Fruit fly (Drosophila melanogaster) whole organism, embryonic: Measurements from ENCODE around the gene CG44088.

Experiments used
- CG10147 ChIP-seq: fragments of 200-800 bp; sonication (Bioruptor generic); optimal IDR thresholded peaks from 2 replicates; lab custom pipeline; 2019; ENCODE audit warnings: missing biosample characterization, mild to moderate bottlenecking, missing genetic modification characterization, moderate library complexity
- CG10209 ChIP-seq: fragments of 200-800 bp; sonication (Bioruptor generic); optimal IDR thresholded peaks from 3 replicates; lab custom pipeline; 2017; ENCODE audit warnings: missing biosample characterization, mild to moderate bottlenecking, missing genetic modification characterization, missing genetic modification reagents
- CG12071 ChIP-seq: fragments of 200-800 bp; sonication (Bioruptor generic); optimal IDR thresholded peaks from 3 replicates; lab custom pipeline; 2018; ENCODE audit warnings: missing biosample characterization, mild to moderate bottlenecking, missing genetic modification characterization
- CG12219 ChIP-seq: fragments of 200-800 bp; sonication (Bioruptor generic); optimal IDR thresholded peaks from 3 replicates; lab custom pipeline; 2018; ENCODE audit warnings: missing biosample characterization, mild to moderate bottlenecking, missing genetic modification characterization
- CG12744 ChIP-seq: fragments of 200-800 bp; sonication (Bioruptor generic); optimal IDR thresholded peaks from 2 replicates; lab custom pipeline; 2016; ENCODE audit warnings: missing biosample characterization, missing genetic modification characterization
- CG13287 ChIP-seq: fragments of 200-800 bp; sonication (Bioruptor generic); IDR thresholded peaks from 2 replicates; pipeline ENCODE4 v1.3.6; 2022; ENCODE audit warnings: missing biosample characterization, missing genetic modification characterization; ENCODE audit not compliant: partially characterized antibody
- CG15696 ChIP-seq: fragments of 200-800 bp; sonication (Bioruptor generic); optimal IDR thresholded peaks from 2 replicates; lab custom pipeline; 2019; ENCODE audit warnings: missing biosample characterization, mild to moderate bottlenecking, missing genetic modification characterization, moderate library complexity
- CG1602 ChIP-seq: fragments of 200-800 bp; sonication (Bioruptor generic); optimal IDR thresholded peaks from 3 replicates; lab custom pipeline; 2016; ENCODE audit warnings: missing biosample characterization, missing genetic modification characterization
- CG16815 ChIP-seq: fragments of 200-800 bp; sonication (Bioruptor generic); optimal IDR thresholded peaks from 3 replicates; lab custom pipeline; 2017; ENCODE audit warnings: missing biosample characterization, mild to moderate bottlenecking, missing genetic modification characterization
- CG17359 ChIP-seq: fragments of 200-800 bp; sonication (Bioruptor generic); optimal IDR thresholded peaks from 3 replicates; lab custom pipeline; 2018; ENCODE audit warnings: missing biosample characterization, mild to moderate bottlenecking, missing genetic modification characterization, moderate library complexity
- CG18764 ChIP-seq: fragments of 200-800 bp; sonication (Bioruptor generic); optimal IDR thresholded peaks from 3 replicates; lab custom pipeline; 2016; ENCODE audit warnings: missing biosample characterization, missing genetic modification characterization
- CG32772 ChIP-seq: fragments of 200-800 bp; sonication (Bioruptor generic); IDR thresholded peaks from 2 replicates; pipeline ENCODE4 v1.3.6; 2022; ENCODE audit warnings: missing biosample characterization, missing genetic modification characterization
- CG4617 ChIP-seq: fragments of 200-800 bp; sonication (Bioruptor generic); optimal IDR thresholded peaks from 3 replicates; lab custom pipeline; 2016; ENCODE audit warnings: missing biosample characterization, missing genetic modification characterization, borderline replicate concordance
- CG4820 ChIP-seq: fragments of 200-800 bp; sonication (Bioruptor generic); optimal IDR thresholded peaks from 3 replicates; lab custom pipeline; 2016; ENCODE audit warnings: missing biosample characterization, missing genetic modification characterization
- CG6272 ChIP-seq: fragments of 200-800 bp; sonication (Bioruptor generic); IDR thresholded peaks from 2 replicates; pipeline ENCODE4 v1.3.6; 2022; ENCODE audit warnings: missing biosample characterization, missing genetic modification characterization
- CG6689 ChIP-seq: fragments of 200-800 bp; sonication (Bioruptor generic); IDR thresholded peaks from 2 replicates; pipeline ENCODE4 v1.3.6; 2022; ENCODE audit warnings: missing biosample characterization, missing genetic modification characterization
- CG6813 ChIP-seq: fragments of 200-800 bp; sonication (Bioruptor generic); optimal IDR thresholded peaks from 2 replicates; lab custom pipeline; 2017; ENCODE audit warnings: missing biosample characterization, missing genetic modification characterization, mild to moderate bottlenecking, moderate library complexity, missing genetic modification reagents
- CG8359 ChIP-seq: fragments of 200-800 bp; sonication (Bioruptor generic); optimal IDR thresholded peaks from 2 replicates; lab custom pipeline; 2017; ENCODE audit warnings: missing biosample characterization, mild to moderate bottlenecking, missing genetic modification characterization, borderline replicate concordance
- CG8944 ChIP-seq: fragments of 200-800 bp; sonication (Bioruptor generic); optimal IDR thresholded peaks from 3 replicates; lab custom pipeline; 2016; ENCODE audit warnings: missing biosample characterization, missing genetic modification characterization
- CG9876 ChIP-seq: fragments of 200-800 bp; sonication (Bioruptor generic); optimal IDR thresholded peaks from 2 replicates; lab custom pipeline; 2016; ENCODE audit warnings: missing biosample characterization, missing genetic modification characterization
- CG9932 ChIP-seq: fragments of 200-800 bp; sonication (Bioruptor generic); IDR thresholded peaks from 2 replicates; pipeline ENCODE4 v1.3.6; 2022; ENCODE audit warnings: missing biosample characterization, missing genetic modification characterization
- CrebB ChIP-seq: fragments of 200-800 bp; sonication (Bioruptor generic); optimal IDR thresholded peaks from 3 replicates; lab custom pipeline; 2018; ENCODE audit warnings: missing biosample characterization, mild to moderate bottlenecking, missing genetic modification characterization
- Dref ChIP-seq: fragments of 200-800 bp; sonication (Bioruptor generic); IDR thresholded peaks from 2 replicates; pipeline ENCODE4 v1.3.6; 2022; ENCODE audit warnings: missing biosample characterization, missing genetic modification characterization
- HmgZ ChIP-seq: fragments of 200-800 bp; sonication (Bioruptor generic); optimal IDR thresholded peaks from 2 replicates; lab custom pipeline; 2018; ENCODE audit warnings: missing biosample characterization, mild to moderate bottlenecking, missing genetic modification characterization
- Hmr ChIP-seq: fragments of 200-800 bp; sonication (Bioruptor generic); optimal IDR thresholded peaks from 3 replicates; lab custom pipeline; 2017; ENCODE audit warnings: mild to moderate bottlenecking, missing biosample characterization, missing genetic modification reagents, missing genetic modification characterization
- NfI ChIP-seq: fragments of 200-800 bp; sonication (Bioruptor generic); optimal IDR thresholded peaks from 3 replicates; lab custom pipeline; 2018; ENCODE audit warnings: missing biosample characterization, mild to moderate bottlenecking, missing genetic modification characterization, moderate library complexity
- Opbp ChIP-seq: fragments of 200-800 bp; sonication (Bioruptor generic); IDR thresholded peaks from 3 replicates; pipeline ENCODE4 v1.3.6; 2022; ENCODE audit warnings: missing biosample characterization, missing genetic modification characterization; ENCODE audit not compliant: partially characterized antibody
- Rx ChIP-seq: fragments of 200-800 bp; sonication (Bioruptor generic); IDR thresholded peaks from 2 replicates; pipeline ENCODE4 v1.3.6; 2022; ENCODE audit warnings: missing biosample characterization, missing genetic modification characterization
- Sry-β ChIP-seq: fragments of 200-800 bp; sonication (Bioruptor generic); optimal IDR thresholded peaks from 2 replicates; lab custom pipeline; 2018; ENCODE audit warnings: missing biosample characterization, mild to moderate bottlenecking, missing genetic modification characterization, moderate library complexity
- Ssrp ChIP-seq: fragments of 200-800 bp; sonication (Bioruptor generic); optimal IDR thresholded peaks from 2 replicates; lab custom pipeline; 2018; ENCODE audit warnings: missing biosample characterization, mild to moderate bottlenecking, missing genetic modification characterization, moderate library complexity
- amos ChIP-seq: fragments of 200-800 bp; sonication (Bioruptor generic); IDR thresholded peaks from 2 replicates; pipeline ENCODE4 v1.3.6; 2022; ENCODE audit warnings: missing biosample characterization, missing genetic modification characterization; ENCODE audit not compliant: partially characterized antibody
- btn ChIP-seq: fragments of 200-800 bp; sonication (Bioruptor generic); optimal IDR thresholded peaks from 2 replicates; lab custom pipeline; 2016; ENCODE audit warnings: missing biosample characterization, missing genetic modification characterization
- cato ChIP-seq: fragments of 200-800 bp; sonication (Bioruptor generic); optimal IDR thresholded peaks from 2 replicates; lab custom pipeline; 2016; ENCODE audit warnings: missing biosample characterization, missing genetic modification characterization, borderline replicate concordance
- dan ChIP-seq: fragments of 200-800 bp; sonication (Bioruptor generic); IDR thresholded peaks from 2 replicates; pipeline ENCODE4 v1.3.6; 2022; ENCODE audit warnings: missing biosample characterization, missing genetic modification characterization
- dpn ChIP-seq, 2 experiments: fragments of 200-800 bp; sonication (Bioruptor generic); optimal IDR thresholded peaks; 3 replicates each; lab custom pipeline; 2016; ENCODE audit warnings: missing biosample characterization in 2 of 2, missing genetic modification characterization in 2 of 2
- ewg ChIP-seq: fragments of 200-800 bp; sonication (Bioruptor generic); optimal IDR thresholded peaks from 3 replicates; lab custom pipeline; 2017; ENCODE audit warnings: mild to moderate bottlenecking, missing biosample characterization, missing genetic modification reagents, missing genetic modification characterization
- eyg ChIP-seq: fragments of 200-800 bp; sonication (Bioruptor generic); optimal IDR thresholded peaks from 3 replicates; lab custom pipeline; 2016; ENCODE audit warnings: missing biosample characterization, missing genetic modification characterization
- fd64A ChIP-seq: fragments of 200-800 bp; sonication (Bioruptor generic); optimal IDR thresholded peaks from 3 replicates; lab custom pipeline; 2018; ENCODE audit warnings: missing biosample characterization, mild to moderate bottlenecking, missing genetic modification characterization
- jigr1 ChIP-seq: fragments of 200-800 bp; sonication (Bioruptor generic); IDR thresholded peaks from 3 replicates; pipeline ENCODE4 v1.3.6; 2022; ENCODE audit warnings: missing biosample characterization, missing genetic modification characterization
- jumu ChIP-seq: fragments of 200-800 bp; sonication (Bioruptor generic); optimal IDR thresholded peaks from 3 replicates; lab custom pipeline; 2016; ENCODE audit warnings: missing biosample characterization, missing genetic modification characterization
- ken ChIP-seq: fragments of 200-800 bp; sonication (Bioruptor generic); IDR thresholded peaks from 3 replicates; pipeline ENCODE4 v1.3.6; 2022; ENCODE audit warnings: missing biosample characterization, missing genetic modification characterization
- mirr ChIP-seq: fragments of 200-800 bp; sonication (Bioruptor generic); optimal IDR thresholded peaks from 3 replicates; lab custom pipeline; 2018; ENCODE audit warnings: missing biosample characterization, mild to moderate bottlenecking, missing genetic modification characterization
- oc ChIP-seq: fragments of 200-800 bp; sonication (Bioruptor generic); optimal IDR thresholded peaks from 2 replicates; lab custom pipeline; 2018; ENCODE audit warnings: missing biosample characterization, mild to moderate bottlenecking, missing genetic modification characterization, moderate library complexity
- seq ChIP-seq: fragments of 200-800 bp; sonication (Bioruptor generic); IDR thresholded peaks from 2 replicates; pipeline ENCODE4 v1.3.6; 2022; ENCODE audit warnings: missing biosample characterization, missing genetic modification characterization
- sima ChIP-seq: fragments of 200-800 bp; sonication (Bioruptor generic); optimal IDR thresholded peaks from 2 replicates; lab custom pipeline; 2016; ENCODE audit warnings: missing biosample characterization, missing genetic modification characterization
- sisA ChIP-seq: fragments of 200-800 bp; sonication (Bioruptor generic); IDR thresholded peaks from 2 replicates; pipeline ENCODE4 v1.3.6; 2022; ENCODE audit warnings: missing biosample characterization, missing genetic modification characterization
- slp2 ChIP-seq: fragments of 200-800 bp; sonication (Bioruptor generic); optimal IDR thresholded peaks from 2 replicates; lab custom pipeline; 2016; ENCODE audit warnings: missing biosample characterization, missing genetic modification characterization
- sob ChIP-seq: fragments of 200-800 bp; sonication (Bioruptor generic); IDR thresholded peaks from 2 replicates; pipeline ENCODE4 v1.3.6; 2022; ENCODE audit warnings: missing biosample characterization, missing genetic modification characterization
- sug ChIP-seq: fragments of 200-800 bp; optimal IDR thresholded peaks from 2 replicates; lab custom pipeline; 2019; ENCODE audit warnings: missing biosample characterization, mild to moderate bottlenecking, missing genetic modification characterization, moderate library complexity
- zf30C ChIP-seq: fragments of 200-800 bp; sonication (Bioruptor generic); optimal IDR thresholded peaks from 3 replicates; lab custom pipeline; 2018; ENCODE audit warnings: missing biosample characterization, mild to moderate bottlenecking, missing genetic modification characterization

Gene CG44088

dm6 chr3R:4813172-4813716 lies 38.4 kb upstream of the CG44088 start (continued):
- no peak for TF ChIP-seq btn (GFP tag; lab: Kevin White, UChicago)
- peak; percentile 25 for TF ChIP-seq ewg (GFP tag; lab: Kevin White, UChicago)
- TF ChIP-seq HmgZ (tag; lab: Kevin White, UChicago), result peak; percentile 61
- peak; percentile 86 for TF ChIP-seq CG15696 (tag; lab: Kevin White, UChicago)
- peak; percentile 87 for TF ChIP-seq CG6813
- TF ChIP-seq CG32772 (GFP tag; lab: Robert Waterston, UW), result no peak
- TF ChIP-seq sisA (GFP tag; lab: Robert Waterston, UW), result peak; percentile 58
- peak; percentile 33 for TF ChIP-seq NfI
- peak; percentile 70 for TF ChIP-seq CG17359 (tag; lab: Kevin White, UChicago)
- no peak; the same call in none of the 2 replicates for TF ChIP-seq CG9932 (GFP tag; lab: Robert Waterston, UW)
- TF ChIP-seq sob (GFP tag; lab: Robert Waterston, UW), result peak; percentile 69
- TF ChIP-seq Rx (GFP tag; lab: Robert Waterston, UW), result no peak
- TF ChIP-seq ken, result peak; percentile 67; the same call in 2 of the 3 replicates
- peak; percentile 22 for TF ChIP-seq Ssrp (tag; lab: Kevin White, UChicago)
- TF ChIP-seq sima (GFP tag; lab: Kevin White, UChicago), result no peak
- TF ChIP-seq CG8944 (GFP tag; lab: Kevin White, UChicago), result peak; percentile 10
- peak; percentile 6 for TF ChIP-seq CG16815 (GFP tag; lab: Kevin White, UChicago)
- peak; percentile 80 for TF ChIP-seq amos
- peak; percentile 66 for TF ChIP-seq oc (tag; lab: Kevin White, UChicago)
- TF ChIP-seq eyg (GFP tag; lab: Kevin White, UChicago), result no peak
- peak; percentile 64 for TF ChIP-seq CG8359
- no peak for TF ChIP-seq CG4820 (GFP tag; lab: Kevin White, UChicago)
- peak; percentile 1 for TF ChIP-seq cato (GFP tag; lab: Kevin White, UChicago)
- peak; percentile 64 for TF ChIP-seq CG6689
- TF ChIP-seq slp2 (GFP tag; lab: Kevin White, UChicago), result no peak
- TF ChIP-seq CG4617 (GFP tag; lab: Kevin White, UChicago), result peak; percentile 41
- TF ChIP-seq jumu (GFP tag; lab: Kevin White, UChicago), result no peak
- peak; percentile 72 for TF ChIP-seq CrebB (tag; lab: Kevin White, UChicago)
- peak; percentile 67 for TF ChIP-seq CG13287 (GFP tag; lab: Robert Waterston, UW)
- peak; percentile 83 for TF ChIP-seq fd64A (GFP tag; lab: Kevin White, UChicago)
- no peak for TF ChIP-seq dpn (GFP tag; optimal IDR thresholded peaks at IDR 0.05; lab: Kevin White, UChicago)
- TF ChIP-seq CG6272, result peak; percentile 69; the same call in 1 of the 2 replicates
- TF ChIP-seq CG12744 (GFP tag; lab: Kevin White, UChicago), result peak; percentile 53
- TF ChIP-seq CG12219 (GFP tag; lab: Kevin White, UChicago), result peak; percentile 71
- peak; percentile 64; the same call in 2 of the 3 replicates for TF ChIP-seq Opbp (GFP tag; lab: Robert Waterston, UW)
- peak; percentile 59 for TF ChIP-seq Sry-β
- TF ChIP-seq sug (tag; lab: Kevin White, UChicago), result peak; percentile 58
- no peak for TF ChIP-seq jigr1
- peak; percentile 49 for TF ChIP-seq CG1602 (GFP tag; lab: Kevin White, UChicago)
- TF ChIP-seq CG10147 (GFP tag; lab: Kevin White, UChicago), result peak; percentile 65
- peak; percentile 46; the same call in 1 of the 2 replicates for TF ChIP-seq seq
- no peak for TF ChIP-seq CG9876 (GFP tag; lab: Kevin White, UChicago)
- TF ChIP-seq CG18764 (GFP tag; lab: Kevin White, UChicago), result peak; percentile 55
- no peak for TF ChIP-seq zf30C (GFP tag; lab: Kevin White, UChicago)
- TF ChIP-seq CG12071, result no peak
- peak; percentile 73 for TF ChIP-seq CG10209
- no peak for TF ChIP-seq dan (GFP tag; lab: Robert Waterston, UW)
- peak; percentile 72 for TF ChIP-seq mirr (GFP tag; lab: Kevin White, UChicago)
- TF ChIP-seq Hmr (GFP tag; lab: Kevin White, UChicago), result peak; percentile 62
- TF ChIP-seq Dref, result peak; percentile 65
